Worm (Caenorhabditis elegans) whole organism, early embryonic: Measurements from ENCODE around the gene C10G8.3.

Source experiments
- B0310.2 ChIP-seq: sonication (generic microtip); optimal IDR thresholded peaks from 2 replicates; lab custom pipeline; 2016; ENCODE audit warnings: mild to moderate bottlenecking, missing genetic modification characterization, missing compliant biosample characterization
- F13C5.2 ChIP-seq: sonication (generic microtip); optimal IDR thresholded peaks from 2 replicates; lab custom pipeline; 2017; ENCODE audit warnings: mild to moderate bottlenecking, missing genetic modification characterization, inconsistent platforms, missing compliant biosample characterization
- ama-1 ChIP-seq: fragments of 150-350 bp; optimal IDR thresholded peaks from 2 replicates; lab custom pipeline; 2014
- ceh-36 ChIP-seq: sonication (generic microtip); optimal IDR thresholded peaks from 2 replicates; lab custom pipeline; 2016; ENCODE audit warnings: missing genetic modification characterization, inconsistent platforms, missing compliant biosample characterization
- ets-7 ChIP-seq: sonication (generic microtip); optimal IDR thresholded peaks from 2 replicates; lab custom pipeline; 2016; ENCODE audit warnings: missing genotype, missing genetic modification characterization, missing compliant biosample characterization
- flt-1 ChIP-seq: fragments of 200-800 bp; sonication (Bioruptor generic); IDR thresholded peaks from 2 replicates; pipeline ENCODE4 v1.3.6; 2022; ENCODE audit warnings: missing genetic modification characterization, missing compliant biosample characterization
- hmbx-1 ChIP-seq: sonication (generic microtip); optimal IDR thresholded peaks from 2 replicates; lab custom pipeline; 2016; ENCODE audit warnings: mild to moderate bottlenecking, missing genetic modification characterization, missing compliant biosample characterization
- hmg-4 ChIP-seq: fragments of 200-800 bp; sonication (Bioruptor generic); optimal IDR thresholded peaks from 2 replicates; lab custom pipeline; 2018; ENCODE audit warnings: mild to moderate bottlenecking, missing genetic modification characterization, missing compliant biosample characterization
- scrt-1 ChIP-seq: fragments of 200-800 bp; sonication (Bioruptor generic); IDR thresholded peaks from 2 replicates; pipeline ENCODE4 v1.3.6; 2022; ENCODE audit warnings: missing genetic modification characterization, missing compliant biosample characterization
- sea-1 ChIP-seq: fragments of 200-800 bp; sonication (Bioruptor generic); conservative IDR thresholded peaks from 2 replicates; pipeline ENCODE4 v1.3.6; 2022; ENCODE audit warnings: missing genetic modification characterization, missing compliant biosample characterization
- tbx-37 ChIP-seq: fragments of 200-800 bp; sonication (Bioruptor generic); conservative IDR thresholded peaks from 2 replicates; pipeline ENCODE4 v1.3.6; 2022; ENCODE audit warnings: missing genetic modification reagents, missing genetic modification characterization, missing compliant biosample characterization

DNA sequence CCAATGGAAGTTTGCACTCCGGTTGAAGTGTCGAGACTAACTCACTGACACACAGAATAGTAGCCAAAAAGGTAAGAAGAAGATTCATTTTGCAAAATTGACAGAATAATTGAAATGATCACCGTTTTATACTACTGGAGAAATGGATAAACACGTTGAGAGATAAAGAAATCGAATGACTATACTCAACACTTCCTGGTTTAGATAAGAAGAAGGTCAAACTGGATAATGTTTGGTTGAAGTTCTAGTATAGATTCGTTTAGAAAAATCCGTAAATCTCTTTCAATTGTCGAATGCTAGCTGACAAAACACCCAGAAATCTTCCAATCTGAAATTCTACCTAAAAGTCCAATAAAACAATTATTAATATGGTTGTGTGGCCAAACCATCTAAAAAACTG, 25.3 kb upstream of the C10G8.3 start, which contains the start of gene Y49G5A.1:
- TF ChIP-seq F13C5.2 (tag; lab: Kevin White, UChicago) (no peak), hmg-4 (no peak), ama-1 (no peak), ceh-36 (tag; lab: Kevin White, UChicago) (no peak), flt-1 (GFP tag; lab: Robert Waterston, UW) (no peak), ets-7 (tag; lab: Kevin White, UChicago) (no peak), sea-1 (GFP tag; lab: Robert Waterston, UW) (no peak), tbx-37 (GFP tag; lab: Robert Waterston, UW) (no peak), B0310.2 (tag; lab: Kevin White, UChicago) (no peak), scrt-1 (GFP tag; lab: Robert Waterston, UW) (no peak), hmbx-1 (tag; lab: Kevin White, UChicago) (no peak)
